Fruit fly (Drosophila melanogaster) whole organism, pupa: ENCODE results near the gene CG32767.
A peak's percentile ranks its signal among the peaks of the same experiment; 100 is the strongest.

ENCODE experiments used
- CG32121 ChIP-seq: fragments of 200-800 bp; sonication (Bioruptor generic); IDR thresholded peaks from 2 replicates; pipeline ENCODE4 v1.3.6; 2022; ENCODE audit warnings: missing biosample characterization, missing genetic modification characterization
- CG4496 ChIP-seq: fragments of 200-800 bp; sonication (Bioruptor generic); IDR thresholded peaks from 3 replicates; pipeline ENCODE4 v1.3.6; 2022; ENCODE audit warnings: missing biosample characterization, missing genetic modification characterization
- D1 ChIP-seq: fragments of 200-800 bp; sonication (Bioruptor generic); optimal IDR thresholded peaks from 2 replicates; lab custom pipeline; 2018; ENCODE audit warnings: missing biosample characterization, mild to moderate bottlenecking, missing genetic modification characterization, moderate library complexity
- Pif1B ChIP-seq: fragments of 200-800 bp; sonication (Bioruptor generic); optimal IDR thresholded peaks from 3 replicates; lab custom pipeline; 2016; ENCODE audit warnings: missing biosample characterization, missing genetic modification characterization
- Snoo ChIP-seq: fragments of 200-800 bp; sonication (Bioruptor generic); optimal IDR thresholded peaks from 3 replicates; lab custom pipeline; 2017; ENCODE audit warnings: missing biosample characterization, mild to moderate bottlenecking, missing genetic modification characterization, inconsistent platforms
- fd96Ca ChIP-seq: fragments of 200-800 bp; sonication (Bioruptor generic); IDR thresholded peaks from 3 replicates; pipeline ENCODE4 v1.3.6; 2022; ENCODE audit warnings: missing biosample characterization, missing genetic modification characterization
- gl ChIP-seq: fragments of 200-800 bp; sonication (Bioruptor generic); optimal IDR thresholded peaks from 2 replicates; lab custom pipeline; 2018; ENCODE audit warnings: missing biosample characterization, mild to moderate bottlenecking, missing genetic modification characterization

DNA sequence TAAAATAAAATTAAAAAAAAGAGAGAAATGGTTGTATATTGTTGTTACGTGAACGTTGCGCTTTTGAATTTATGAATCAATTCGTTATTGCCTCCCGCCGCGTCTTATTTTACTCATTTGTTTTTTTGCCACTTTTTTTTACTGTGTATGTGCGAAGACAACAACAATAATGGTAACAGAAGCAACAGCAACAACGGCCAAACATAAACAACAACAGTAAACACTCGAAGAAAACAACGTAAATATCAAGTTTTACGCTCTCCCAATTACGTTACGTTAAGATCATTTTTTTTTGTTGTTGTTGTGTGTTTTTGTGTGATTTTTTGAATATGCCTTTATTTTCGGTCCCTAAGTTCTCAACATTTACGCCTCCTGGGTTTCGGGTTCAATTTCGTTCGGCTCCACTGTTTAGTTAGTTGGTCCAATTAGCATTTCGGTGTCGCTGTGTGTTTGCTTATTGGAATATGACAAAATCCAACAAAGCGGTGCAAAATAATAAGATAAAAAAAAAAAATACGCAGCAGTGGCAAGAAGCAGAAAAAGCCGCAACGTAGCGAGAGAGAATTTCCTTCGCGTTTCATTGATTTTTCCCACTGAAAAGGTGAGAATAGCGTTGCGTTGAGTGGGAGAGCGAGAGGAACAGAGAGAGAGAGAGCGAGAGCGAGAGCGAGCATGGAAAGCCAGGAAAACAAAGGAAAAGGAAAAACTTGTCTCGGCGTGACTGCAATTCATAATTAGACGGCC is 1.6 kb upstream of the CG32767 start:
- no peak for TF ChIP-seq fd96Ca (GFP tag; lab: Robert Waterston, UW)
- TF ChIP-seq CG4496 (GFP tag; lab: Robert Waterston, UW) = peak; percentile 35; the same call in 1 of the 3 replicates
- TF ChIP-seq Pif1B (GFP tag; lab: Kevin White, UChicago) = peak; percentile 16
- TF ChIP-seq D1 = no peak
- TF ChIP-seq gl (tag; lab: Kevin White, UChicago) = no peak
- no peak; the same call in none of the 2 replicates for TF ChIP-seq CG32121 (GFP tag; lab: Robert Waterston, UW)
- peak; percentile 6 for TF ChIP-seq Snoo (tag; lab: Kevin White, UChicago)
